Worm (Caenorhabditis elegans) whole organism, late embryonic: ENCODE results near the gene dnj-11.

ENCODE experiments used
- ama-1 ChIP-seq: fragments of 150-350 bp; optimal IDR thresholded peaks from 2 replicates; lab custom pipeline; 2014
- ceh-24 ChIP-seq: sonication (generic microtip); optimal IDR thresholded peaks from 2 replicates; lab custom pipeline; 2016; ENCODE audit warnings: mild to moderate bottlenecking, missing genetic modification characterization, missing compliant biosample characterization
- ceh-30 ChIP-seq: fragments of 150-350 bp; optimal IDR thresholded peaks from 2 replicates; lab custom pipeline; 2014; ENCODE audit warnings: missing biosample characterization, missing genetic modification characterization
- ceh-31 ChIP-seq: sonication (generic microtip); optimal IDR thresholded peaks from 2 replicates; lab custom pipeline; 2016; ENCODE audit warnings: missing genetic modification characterization, missing compliant biosample characterization
- dmd-4 ChIP-seq: sonication (generic microtip); optimal IDR thresholded peaks from 2 replicates; lab custom pipeline; 2016; ENCODE audit warnings: borderline replicate concordance, missing genetic modification characterization, missing compliant biosample characterization
- fkh-6 ChIP-seq: sonication (generic microtip); optimal IDR thresholded peaks from 2 replicates; lab custom pipeline; 2016; ENCODE audit warnings: missing genetic modification characterization, missing compliant biosample characterization
- hlh-30 ChIP-seq: sonication (generic microtip); optimal IDR thresholded peaks from 2 replicates; lab custom pipeline; 2017; ENCODE audit warnings: antibody characterized with exemption, missing genetic modification characterization, missing compliant biosample characterization; ENCODE audit not compliant: insufficient read depth
- hlh-8 ChIP-seq: sonication (generic microtip); optimal IDR thresholded peaks from 2 replicates; lab custom pipeline; 2016; ENCODE audit warnings: missing genotype, missing genetic modification characterization, missing compliant biosample characterization
- pag-3 ChIP-seq: sonication (generic microtip); optimal IDR thresholded peaks from 2 replicates; lab custom pipeline; 2016; ENCODE audit warnings: missing compliant biosample characterization, missing genetic modification characterization, borderline replicate concordance
- pha-4 ChIP-seq: fragments of 150-350 bp; optimal IDR thresholded peaks from 2 replicates; lab custom pipeline; 2018; ENCODE audit warnings: missing biosample characterization, missing genetic modification reagents, missing genetic modification characterization
- sox-4 ChIP-seq: sonication (generic microtip); optimal IDR thresholded peaks from 2 replicates; lab custom pipeline; 2017; ENCODE audit warnings: mild to moderate bottlenecking, missing genetic modification characterization, inconsistent platforms, missing compliant biosample characterization
- tbx-2 ChIP-seq: sonication (generic microtip); optimal IDR thresholded peaks from 2 replicates; lab custom pipeline; 2016; ENCODE audit warnings: missing genetic modification characterization, missing compliant biosample characterization

- TF ChIP-seq pag-3 (tag; lab: Kevin White, UChicago) (no peak), fkh-6 (tag; lab: Kevin White, UChicago) (no peak), ceh-24 (tag; lab: Kevin White, UChicago) (no peak), ceh-30 (tag; lab: Kevin White, UChicago) (peak; percentile 7), hlh-30 (tag; lab: Kevin White, UChicago) (no peak), pha-4 (tag; lab: Kevin White, UChicago) (no peak), tbx-2 (tag; lab: Kevin White, UChicago) (peak; percentile 49), ama-1 (no peak), dmd-4 (tag; lab: Kevin White, UChicago) (no peak), sox-4 (tag; lab: Kevin White, UChicago) (peak; percentile 55), ceh-31 (tag; lab: Kevin White, UChicago) (peak; percentile 71), hlh-8 (tag; lab: Kevin White, UChicago) (peak; percentile 5)
Measured at ce11 chrIV:6556624-6557368, 28.9 kb upstream of the dnj-11 start, which contains the start of gene try-3.
